Worm (Caenorhabditis elegans): ENCODE results near the gene lido-16.

The lido-16 gene

DNA sequence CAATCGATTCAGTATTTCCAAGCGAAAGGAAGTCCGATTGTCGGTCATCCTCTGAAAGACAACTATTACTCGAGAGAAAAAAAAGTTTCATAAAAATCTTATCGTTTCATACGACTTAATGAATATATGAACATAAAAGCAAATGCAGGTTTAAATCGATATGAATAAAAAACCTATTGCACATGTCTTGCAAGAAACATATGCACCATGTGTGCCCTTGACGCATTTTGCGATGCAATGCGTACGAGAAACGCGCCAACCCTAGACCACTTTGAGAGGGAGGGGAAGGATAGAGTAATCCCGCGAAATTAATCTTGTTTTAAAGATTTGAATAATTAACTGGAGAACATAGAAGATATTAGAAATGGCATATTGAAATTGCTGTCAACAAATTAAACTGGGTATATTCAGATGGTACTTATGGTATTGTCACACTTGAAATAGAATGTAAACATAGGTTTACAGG lies 31.4 kb downstream of the lido-16 start, which contains the start of gene atg-16.2:
Gene atg-16.2, minus strand, starts transcription at position 51 of the 466 bp plus-strand sequence.
- TF ChIP-seq C04F5.9 (tag; optimal IDR thresholded peaks at IDR 0.05): no peak
- TF ChIP-seq ceh-88 (GFP tag; IDR thresholded peaks at IDR 0.05): no peak
- TF ChIP-seq lir-3 (tag; optimal IDR thresholded peaks at IDR 0.05; ENCODE audit: poor library complexity): no peak
- TF ChIP-seq C34B4.2 (tag; optimal IDR thresholded peaks at IDR 0.05): no peak
- no peak for TF ChIP-seq pax-3 (tag; optimal IDR thresholded peaks at IDR 0.05)
- TF ChIP-seq unc-86 (tag; optimal IDR thresholded peaks at IDR 0.05): no peak
- peak; percentile 59 for TF ChIP-seq nhr-71 (tag; optimal IDR thresholded peaks at IDR 0.05)
- TF ChIP-seq sptf-1 (tag; optimal IDR thresholded peaks at IDR 0.05): no peak
- no peak for TF ChIP-seq nhr-12 (tag; optimal IDR thresholded peaks at IDR 0.05)
- no peak for TF ChIP-seq sup-37 (GFP tag; optimal IDR thresholded peaks at IDR 0.05)
- TF ChIP-seq ces-1 (GFP tag; optimal IDR thresholded peaks at IDR 0.05): no peak
- TF ChIP-seq unc-62 (GFP tag; optimal IDR thresholded peaks at IDR 0.05): no peak
- no peak for TF ChIP-seq mef-2 (tag; optimal IDR thresholded peaks at IDR 0.05)
- TF ChIP-seq nhr-19 (GFP tag; conservative IDR thresholded peaks at IDR 0.05): peak; percentile 35; the same call in 1 of the 2 replicates
- TF ChIP-seq lin-15B (tag; optimal IDR thresholded peaks at IDR 0.05): peak; percentile 27
- no peak for TF ChIP-seq alr-1 (tag; optimal IDR thresholded peaks at IDR 0.05; ENCODE audit: borderline replicate concordance)
- TF ChIP-seq unc-130 (tag; optimal IDR thresholded peaks at IDR 0.05): no peak
- TF ChIP-seq hlh-17 (GFP tag; optimal IDR thresholded peaks at IDR 0.05; ENCODE audit: borderline replicate concordance): no peak
- TF ChIP-seq nhr-76 (tag; optimal IDR thresholded peaks at IDR 0.05): no peak
- TF ChIP-seq ztf-4 (tag; optimal IDR thresholded peaks at IDR 0.05): peak; percentile 19
- TF ChIP-seq nhr-20 (tag; optimal IDR thresholded peaks at IDR 0.05): peak; percentile 62
- peak; percentile 55 for TF ChIP-seq swsn-7 (tag; optimal IDR thresholded peaks at IDR 0.05)
- TF ChIP-seq ceh-82 (tag; optimal IDR thresholded peaks at IDR 0.05): peak in 1 of 3 experiments; percentile 25
- peak; percentile 62 to 66 for TF ChIP-seq efl-1 (optimal IDR thresholded peaks at IDR 0.05)
- peak; percentile 65 to 94 for TF ChIP-seq efl-1 (GFP tag; optimal IDR thresholded peaks at IDR 0.05 in 1 of 2)
- no peak for TF ChIP-seq irx-1 (tag; optimal IDR thresholded peaks at IDR 0.05)
- TF ChIP-seq mep-1 (tag; optimal IDR thresholded peaks at IDR 0.05): peak; percentile 85
- no peak for TF ChIP-seq tbx-2 (tag; optimal IDR thresholded peaks at IDR 0.05)
- no peak for TF ChIP-seq fkh-4 (tag; optimal IDR thresholded peaks at IDR 0.05; ENCODE audit: borderline replicate concordance)
- peak; percentile 41 for TF ChIP-seq F16B12.6 (tag; optimal IDR thresholded peaks at IDR 0.05)
- no peak for TF ChIP-seq nhr-90 (tag; optimal IDR thresholded peaks at IDR 0.05; ENCODE audit: poor library complexity)
- TF ChIP-seq C16A3.4 (tag; optimal IDR thresholded peaks at IDR 0.05): peak; percentile 72
- no peak for TF ChIP-seq egl-13 (tag; optimal IDR thresholded peaks at IDR 0.05)
- no peak for TF ChIP-seq hlh-4 (tag; optimal IDR thresholded peaks at IDR 0.05)
- TF ChIP-seq nhr-11 (tag; optimal IDR thresholded peaks at IDR 0.05): no peak
- peak; percentile 59 for TF ChIP-seq rnt-1 (tag; optimal IDR thresholded peaks at IDR 0.05)
- TF ChIP-seq mdl-1 (tag; optimal IDR thresholded peaks at IDR 0.05): peak in 1 of 2 experiments; percentile 71
- no peak for TF ChIP-seq aha-1 (tag; optimal IDR thresholded peaks at IDR 0.05)
- TF ChIP-seq pag-3 (tag; optimal IDR thresholded peaks at IDR 0.05; ENCODE audit: borderline replicate concordance, insufficient read depth): no peak
- no peak for TF ChIP-seq pqm-1 (tag; optimal IDR thresholded peaks at IDR 0.05)
- TF ChIP-seq tlp-1 (tag; optimal IDR thresholded peaks at IDR 0.05): no peak
- no peak for TF ChIP-seq fkh-10 (GFP tag; optimal IDR thresholded peaks at IDR 0.05)
- peak; percentile 68 to 80 for TF ChIP-seq lsy-2 (tag; optimal IDR thresholded peaks at IDR 0.05)
- peak; percentile 40 to 76 (median 61) for TF ChIP-seq dpl-1 (GFP tag; optimal IDR thresholded peaks at IDR 0.05)
- no peak for TF ChIP-seq unc-98 (GFP tag; IDR thresholded peaks at IDR 0.05)
- no peak for TF ChIP-seq Y116A8C.19 (tag; optimal IDR thresholded peaks at IDR 0.05; ENCODE audit: borderline replicate concordance)
- no peak for TF ChIP-seq zag-1 (tag; optimal IDR thresholded peaks at IDR 0.05)
- TF ChIP-seq efl-3 (GFP tag; optimal IDR thresholded peaks at IDR 0.05): no peak
- TF ChIP-seq ceh-63 (GFP tag; optimal IDR thresholded peaks at IDR 0.05): no peak
- TF ChIP-seq lin-13 (GFP tag; optimal IDR thresholded peaks at IDR 0.05): peak; percentile 44
- TF ChIP-seq nhr-28 (tag; optimal IDR thresholded peaks at IDR 0.05): no peak
- TF ChIP-seq ztf-11 (tag; optimal IDR thresholded peaks at IDR 0.05): peak in 1 of 2 experiments; percentile 23
- no peak for TF ChIP-seq lin-39 (tag; optimal IDR thresholded peaks at IDR 0.05)
